Worm (Caenorhabditis elegans) whole organism, L1 larva: ENCODE data around the gene nhr-260.
A peak's percentile ranks its signal among the peaks of the same experiment; 100 is the strongest.

Source experiments
- C16A3.4 ChIP-seq: fragments of 150-350 bp; optimal IDR thresholded peaks from 2 replicates; lab custom pipeline; 2014; ENCODE audit warnings: missing biosample characterization, missing genetic modification characterization
- Y116A8C.19 ChIP-seq: sonication (generic microtip); optimal IDR thresholded peaks from 2 replicates; lab custom pipeline; 2016; ENCODE audit warnings: missing compliant biosample characterization, missing genetic modification characterization, borderline replicate concordance
- aly-2 ChIP-seq: fragments of 150-350 bp; optimal IDR thresholded peaks from 2 replicates; lab custom pipeline; 2014; ENCODE audit warnings: missing biosample characterization, missing genetic modification characterization
- ceh-63 ChIP-seq: fragments of 200-800 bp; sonication (Bioruptor generic); optimal IDR thresholded peaks from 2 replicates; lab custom pipeline; 2018; ENCODE audit warnings: mild to moderate bottlenecking, missing genetic modification characterization, missing compliant biosample characterization
- ces-1 ChIP-seq: fragments of 150-350 bp; optimal IDR thresholded peaks from 2 replicates; lab custom pipeline; 2014; ENCODE audit warnings: missing biosample characterization, missing genetic modification reagents, missing genetic modification characterization
- dsc-1 ChIP-seq: sonication (generic microtip); optimal IDR thresholded peaks from 2 replicates; lab custom pipeline; 2016; ENCODE audit warnings: mild to moderate bottlenecking, missing genetic modification characterization, missing compliant biosample characterization
- efl-1 ChIP-seq, 4 experiments: fragments of 150-350 bp; optimal IDR thresholded peaks in 3 of 4; peaks in 1 of 4; 1 replicate in 1 of 4; 2 replicates in 3 of 4; lab custom pipeline; 2014; ENCODE audit warnings: missing biosample characterization in 2 of 4, missing genetic modification characterization in 2 of 4, missing genetic modification reagents in 2 of 4
- egl-13 ChIP-seq: sonication (generic microtip); optimal IDR thresholded peaks from 2 replicates; lab custom pipeline; 2016; ENCODE audit warnings: missing genotype, missing genetic modification reagents, missing genetic modification characterization, missing compliant biosample characterization
- elt-2 ChIP-seq: sonication (generic microtip); optimal IDR thresholded peaks from 2 replicates; lab custom pipeline; 2016; ENCODE audit warnings: missing genetic modification characterization, mild to moderate bottlenecking, inconsistent platforms, missing compliant biosample characterization, missing genetic modification reagents
- ets-5 ChIP-seq: fragments of 200-800 bp; sonication (Bioruptor generic); IDR thresholded peaks from 2 replicates; pipeline ENCODE4 v1.3.6; 2022; ENCODE audit warnings: missing genetic modification characterization, missing compliant biosample characterization
- fos-1 ChIP-seq: fragments of 150-350 bp; optimal IDR thresholded peaks from 2 replicates; lab custom pipeline; 2014; ENCODE audit warnings: missing biosample characterization, missing genetic modification characterization
- hlh-17 ChIP-seq: fragments of 200-800 bp; sonication (Bioruptor generic); optimal IDR thresholded peaks from 2 replicates; lab custom pipeline; 2018; ENCODE audit warnings: missing genetic modification characterization, mild to moderate bottlenecking, missing compliant biosample characterization, moderate library complexity, borderline replicate concordance
- hlh-4 ChIP-seq: sonication (generic microtip); optimal IDR thresholded peaks from 2 replicates; lab custom pipeline; 2016; ENCODE audit warnings: mild to moderate bottlenecking, missing genetic modification characterization, missing compliant biosample characterization
- hpl-2 ChIP-seq: fragments of 150-350 bp; optimal IDR thresholded peaks from 2 replicates; lab custom pipeline; 2014; ENCODE audit warnings: missing biosample characterization, missing genetic modification reagents, missing genetic modification characterization
- isw-1 ChIP-seq: fragments of 200-800 bp; sonication (Bioruptor generic); IDR thresholded peaks from 2 replicates; pipeline ENCODE4 v1.3.6; 2022; ENCODE audit warnings: missing genetic modification characterization, missing compliant biosample characterization
- jun-1 ChIP-seq: fragments of 150-350 bp; optimal IDR thresholded peaks from 2 replicates; lab custom pipeline; 2014; ENCODE audit warnings: missing biosample characterization, missing genetic modification reagents, missing genetic modification characterization
- lin-13 ChIP-seq: fragments of 150-350 bp; optimal IDR thresholded peaks from 2 replicates; lab custom pipeline; 2014; ENCODE audit warnings: missing biosample characterization, missing genetic modification reagents, missing genetic modification characterization
- lin-14 ChIP-seq: fragments of 200-800 bp; sonication (Bioruptor generic); optimal IDR thresholded peaks from 2 replicates; lab custom pipeline; 2018; ENCODE audit warnings: mild to moderate bottlenecking, missing genetic modification characterization, moderate library complexity, missing compliant biosample characterization
- mab-9 ChIP-seq: fragments of 200-800 bp; sonication (Bioruptor generic); IDR thresholded peaks from 2 replicates; pipeline ENCODE4 v1.3.6; 2022; ENCODE audit warnings: missing genetic modification reagents, missing genetic modification characterization, missing compliant biosample characterization
- mep-1 ChIP-seq: fragments of 150-350 bp; optimal IDR thresholded peaks from 2 replicates; lab custom pipeline; 2014; ENCODE audit warnings: missing biosample characterization, missing genetic modification characterization
- nhr-11 ChIP-seq: fragments of 150-350 bp; optimal IDR thresholded peaks from 2 replicates; lab custom pipeline; 2014; ENCODE audit warnings: missing biosample characterization, missing genetic modification characterization
- nhr-12 ChIP-seq: sonication (generic microtip); optimal IDR thresholded peaks from 2 replicates; lab custom pipeline; 2017; ENCODE audit warnings: missing biosample characterization, missing genetic modification characterization
- nhr-20 ChIP-seq: sonication (generic microtip); optimal IDR thresholded peaks from 2 replicates; lab custom pipeline; 2016; ENCODE audit warnings: mild to moderate bottlenecking, missing genetic modification characterization, missing compliant biosample characterization
- nhr-237 ChIP-seq: fragments of 150-350 bp; optimal IDR thresholded peaks from 2 replicates; lab custom pipeline; 2014; ENCODE audit warnings: missing biosample characterization, missing genetic modification characterization
- nhr-28 ChIP-seq: fragments of 150-350 bp; optimal IDR thresholded peaks from 2 replicates; lab custom pipeline; 2014; ENCODE audit warnings: missing biosample characterization, missing genetic modification characterization
- nhr-47 ChIP-seq: sonication (generic microtip); optimal IDR thresholded peaks from 2 replicates; lab custom pipeline; 2016; ENCODE audit warnings: mild to moderate bottlenecking, missing genetic modification characterization, moderate library complexity, missing compliant biosample characterization
- nhr-71 ChIP-seq: sonication (generic microtip); optimal IDR thresholded peaks from 2 replicates; lab custom pipeline; 2016; ENCODE audit warnings: mild to moderate bottlenecking, missing genetic modification characterization, moderate library complexity, missing compliant biosample characterization
- nhr-77 ChIP-seq: fragments of 150-350 bp; optimal IDR thresholded peaks from 2 replicates; lab custom pipeline; 2014; ENCODE audit warnings: missing biosample characterization, missing genetic modification characterization
- nhr-90 ChIP-seq: sonication (generic microtip); optimal IDR thresholded peaks from 2 replicates; lab custom pipeline; 2016; ENCODE audit warnings: mild to moderate bottlenecking, missing genetic modification characterization, missing compliant biosample characterization; ENCODE audit not compliant: poor library complexity
- pax-3 ChIP-seq: fragments of 200-800 bp; sonication (Bioruptor generic); optimal IDR thresholded peaks from 2 replicates; lab custom pipeline; 2018; ENCODE audit warnings: mild to moderate bottlenecking, missing genetic modification characterization, moderate library complexity, missing compliant biosample characterization
- rnt-1 ChIP-seq: sonication (generic microtip); optimal IDR thresholded peaks from 2 replicates; lab custom pipeline; 2016; ENCODE audit warnings: mild to moderate bottlenecking, missing genetic modification characterization, moderate library complexity, missing compliant biosample characterization
- snu-23 ChIP-seq: sonication (generic microtip); optimal IDR thresholded peaks from 2 replicates; lab custom pipeline; 2016; ENCODE audit warnings: missing genetic modification characterization, missing compliant biosample characterization
- sptf-1 ChIP-seq: fragments of 150-350 bp; optimal IDR thresholded peaks from 2 replicates; lab custom pipeline; 2014; ENCODE audit warnings: missing biosample characterization, missing genetic modification characterization
- sup-37 ChIP-seq: fragments of 200-800 bp; sonication (Bioruptor generic); optimal IDR thresholded peaks from 2 replicates; lab custom pipeline; 2018; ENCODE audit warnings: mild to moderate bottlenecking, missing genetic modification characterization, missing compliant biosample characterization
- tlp-1 ChIP-seq: fragments of 150-350 bp; optimal IDR thresholded peaks from 2 replicates; lab custom pipeline; 2014; ENCODE audit warnings: missing biosample characterization, missing genetic modification characterization
- unc-130 ChIP-seq: fragments of 150-350 bp; optimal IDR thresholded peaks from 2 replicates; lab custom pipeline; 2017; ENCODE audit warnings: missing biosample characterization, missing genetic modification characterization, inconsistent platforms
- unc-98 ChIP-seq: fragments of 200-800 bp; sonication (Bioruptor generic); IDR thresholded peaks from 2 replicates; pipeline ENCODE4 v1.3.6; 2022; ENCODE audit warnings: missing genetic modification characterization, missing compliant biosample characterization
- xbp-1 ChIP-seq: sonication (generic microtip); optimal IDR thresholded peaks from 2 replicates; lab custom pipeline; 2016; ENCODE audit warnings: missing genetic modification characterization, missing compliant biosample characterization
- zag-1 ChIP-seq: fragments of 150-350 bp; optimal IDR thresholded peaks from 2 replicates; lab custom pipeline; 2014; ENCODE audit warnings: missing biosample characterization, missing genetic modification characterization

nhr-260 gene

DNA sequence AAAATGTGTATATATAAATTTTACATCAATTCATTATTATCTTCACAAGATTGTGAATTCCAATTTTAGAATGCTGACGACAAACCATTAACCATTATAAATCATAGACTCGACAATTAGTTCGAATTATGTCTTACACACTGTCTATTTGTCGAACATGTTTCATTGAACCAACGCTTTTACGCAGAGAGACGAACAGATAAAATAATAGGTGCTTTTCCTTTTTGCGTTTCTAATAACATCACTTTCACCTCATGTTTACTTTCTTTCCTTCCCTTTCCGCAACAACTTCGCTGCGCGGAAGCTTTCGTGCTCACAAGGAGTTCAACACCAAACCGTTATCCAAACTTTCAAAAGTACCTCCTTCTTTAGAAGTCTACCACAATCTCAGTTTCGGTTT is 36.4 kb upstream of the nhr-260 start, which contains the start of gene F52F10.2:
Gene F52F10.2, plus strand, starts transcription at position 301 of the 400 bp plus-strand sequence.
- TF ChIP-seq nhr-237 (tag; lab: Kevin White, UChicago): no peak
- no peak for TF ChIP-seq snu-23
- TF ChIP-seq sup-37 (GFP tag; lab: Kevin White, UChicago): no peak
- no peak for TF ChIP-seq nhr-11 (tag; lab: Kevin White, UChicago)
- no peak for TF ChIP-seq mep-1
- TF ChIP-seq rnt-1 (tag; lab: Kevin White, UChicago): no peak
- no peak for TF ChIP-seq mab-9 (GFP tag; lab: Robert Waterston, UW)

DNA sequence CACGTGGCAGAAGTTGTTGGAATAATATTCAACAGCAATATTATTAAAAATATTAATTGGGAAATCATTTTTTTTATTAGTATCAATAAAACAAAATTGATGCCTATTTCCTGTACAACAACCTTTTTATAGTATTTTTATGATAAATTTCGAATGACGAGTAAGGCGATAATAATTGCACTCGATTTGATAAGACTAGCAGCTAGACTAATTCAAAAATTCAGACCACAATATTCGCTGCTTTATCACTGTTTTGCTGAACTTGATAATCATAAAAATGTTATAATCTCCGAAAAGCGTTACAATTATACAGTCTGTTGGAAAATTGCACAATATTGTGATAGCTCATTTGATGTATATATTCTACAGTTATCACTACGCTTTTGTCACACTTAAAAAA is 34.3 kb upstream of the nhr-260 start, which contains the start of gene oac-32:
Gene oac-32, minus strand, starts transcription at position 90 of the 400 bp plus-strand sequence.
- TF ChIP-seq lin-13 (GFP tag; lab: Kevin White, UChicago): no peak
- TF ChIP-seq unc-98 (GFP tag; lab: Robert Waterston, UW): no peak
- no peak for TF ChIP-seq hpl-2
- TF ChIP-seq zag-1: no peak
- no peak for TF ChIP-seq nhr-11 (tag; lab: Kevin White, UChicago)
- TF ChIP-seq C16A3.4 (tag; lab: Kevin White, UChicago): no peak
- peak; percentile 78 for TF ChIP-seq elt-2 (tag; lab: Kevin White, UChicago)
- TF ChIP-seq ces-1 (GFP tag; lab: Kevin White, UChicago): no peak

DNA sequence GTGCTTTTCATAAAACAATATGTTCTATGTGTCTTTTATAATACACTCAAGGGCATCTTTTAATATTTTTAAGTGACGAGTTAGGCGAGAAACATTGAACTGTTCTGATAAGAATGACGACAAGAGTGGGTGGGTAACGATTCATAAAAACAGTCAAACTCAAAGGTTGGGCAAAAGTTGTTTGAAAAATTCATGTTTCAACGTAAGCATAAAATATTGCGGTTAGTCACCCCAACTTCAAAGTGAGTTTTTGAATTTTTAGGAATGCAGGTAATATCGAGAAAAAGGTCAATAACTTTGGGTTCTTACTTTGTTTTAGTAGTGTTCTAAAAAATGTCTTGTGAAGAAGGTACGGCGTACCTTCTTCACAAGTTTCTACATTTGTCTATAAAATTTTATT is 30.3 kb upstream of the nhr-260 start, which contains the start of gene oac-31:
Gene oac-31, minus strand, starts transcription at position 101 of the 400 bp plus-strand sequence.
- TF ChIP-seq dsc-1 (tag; lab: Kevin White, UChicago) (no peak), Y116A8C.19 (tag; lab: Kevin White, UChicago) (no peak), nhr-20 (tag; lab: Kevin White, UChicago) (no peak), unc-130 (tag; lab: Kevin White, UChicago) (no peak), lin-13 (GFP tag; lab: Kevin White, UChicago) (no peak), tlp-1 (no peak), nhr-90 (tag; lab: Kevin White, UChicago) (no peak)

DNA sequence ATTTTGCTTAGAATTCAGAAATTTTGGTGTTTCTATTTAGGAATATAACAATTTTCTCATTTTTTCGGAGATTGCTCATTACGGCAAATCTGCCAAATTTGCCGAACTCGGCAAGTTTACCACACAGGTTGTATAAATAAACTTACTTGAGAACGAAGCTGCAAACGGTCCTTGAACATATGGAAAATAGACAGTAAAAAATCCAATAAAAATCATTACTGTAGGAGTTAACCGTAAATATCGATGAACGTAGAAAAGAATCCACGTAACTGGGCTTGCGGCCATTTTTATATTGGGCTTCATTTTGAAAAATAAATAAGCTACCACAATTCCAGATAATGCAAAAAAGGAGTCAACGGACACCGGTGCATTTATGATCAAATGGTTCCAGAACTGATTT is 28.8 kb upstream of the nhr-260 start:
- TF ChIP-seq ets-5 (GFP tag; lab: Robert Waterston, UW): 0 out of 2 replicates have a peak, but pooled peaks have one; percentile 33
- no peak for TF ChIP-seq nhr-237 (tag; lab: Kevin White, UChicago)

DNA sequence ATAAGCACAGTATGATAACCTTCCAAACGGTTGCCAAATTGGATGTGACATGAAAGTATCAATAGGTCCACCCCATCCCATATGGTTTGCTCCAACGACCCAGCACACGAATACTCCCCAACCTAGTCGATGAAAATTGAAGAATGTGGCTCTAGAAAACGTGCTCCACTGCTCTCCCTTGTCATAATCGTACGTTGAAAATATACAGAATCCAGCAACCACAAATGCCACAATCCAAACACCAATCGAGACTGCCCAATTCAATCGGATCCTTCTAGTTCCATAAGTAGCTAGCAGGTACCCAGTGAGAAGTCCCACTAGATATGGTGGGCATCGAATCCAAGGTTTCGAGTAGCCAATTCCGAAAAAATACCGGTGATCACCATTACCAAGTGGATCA is 27.4 kb upstream of the nhr-260 start:
- TF ChIP-seq jun-1 (tag; lab: Kevin White, UChicago) (no peak), aly-2 (no peak), snu-23 (no peak), lin-14 (no peak), nhr-47 (tag; lab: Kevin White, UChicago) (no peak), pax-3 (tag; lab: Kevin White, UChicago) (no peak), nhr-77 (tag; lab: Kevin White, UChicago) (no peak), hlh-17 (no peak), fos-1 (tag; lab: Kevin White, UChicago) (no peak), xbp-1 (tag; lab: Kevin White, UChicago) (no peak), sptf-1 (tag; lab: Kevin White, UChicago) (no peak), nhr-28 (tag; lab: Kevin White, UChicago) (no peak), nhr-12 (tag; lab: Kevin White, UChicago) (no peak)

DNA sequence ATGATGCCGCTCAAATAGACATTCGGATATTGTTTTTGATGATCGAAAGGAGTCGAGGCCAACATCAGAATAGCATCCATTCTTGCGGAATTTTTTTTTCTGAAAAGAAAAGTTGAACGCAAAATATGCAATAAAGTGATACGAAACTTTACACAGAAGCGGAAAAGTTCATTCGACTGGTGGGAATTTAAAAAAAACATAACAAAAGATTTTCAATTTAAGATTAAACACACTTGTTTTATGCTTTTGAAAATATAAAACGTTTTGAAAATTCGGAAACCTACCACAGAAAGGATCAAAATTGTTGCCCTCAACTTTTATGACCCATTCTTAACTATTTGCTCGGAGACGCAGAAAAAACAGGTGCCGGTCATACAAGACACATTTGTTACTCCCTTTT is 25.5 kb upstream of the nhr-260 start, which contains the start of gene K02H11.9:
Gene K02H11.9, minus strand, starts transcription at position 101 of the 400 bp plus-strand sequence.
- no peak for TF ChIP-seq hlh-4
- no peak for TF ChIP-seq rnt-1 (tag; lab: Kevin White, UChicago)
- no peak for TF ChIP-seq isw-1 (GFP tag; lab: Robert Waterston, UW)
- no peak for TF ChIP-seq egl-13 (tag; lab: Kevin White, UChicago)
- TF ChIP-seq nhr-71: no peak
- TF ChIP-seq ceh-63 (GFP tag; lab: Kevin White, UChicago): no peak
- no peak for TF ChIP-seq efl-1 (optimal IDR thresholded peaks at IDR 0.05; lab: Kevin White, UChicago)
- TF ChIP-seq efl-1 (GFP tag; optimal IDR thresholded peaks at IDR 0.05 in 1 of 2; lab: Kevin White, UChicago): no peak
